Worm (Caenorhabditis elegans): Measurements from ENCODE around the gene idpc-5.

DNA sequence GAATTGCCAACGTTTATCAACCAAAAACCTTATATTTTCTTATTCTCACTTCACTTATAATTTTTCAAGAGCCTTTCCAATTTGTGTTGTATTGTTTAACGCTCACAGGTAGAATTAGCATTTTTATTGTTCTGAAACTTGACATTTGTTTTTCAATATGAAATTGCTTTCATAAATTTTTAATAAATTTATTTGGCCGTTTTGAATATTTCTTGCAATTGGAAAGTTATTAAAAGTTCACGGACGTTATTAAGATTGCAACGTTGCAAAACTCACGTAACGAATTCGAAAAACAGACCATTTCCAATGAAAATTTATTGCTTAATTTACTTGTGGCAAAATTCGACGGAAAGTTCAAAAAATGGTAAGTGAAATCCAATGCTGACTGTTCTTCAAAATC is 32.4 kb downstream of the idpc-5 start, which contains the start of gene K09G1.2:
- no peak for TF ChIP-seq nhr-77 (tag; optimal IDR thresholded peaks at IDR 0.05)
- no peak for TF ChIP-seq fos-1 (tag; optimal IDR thresholded peaks at IDR 0.05)
- no peak for TF ChIP-seq spr-1 (tag; optimal IDR thresholded peaks at IDR 0.05)
- no peak for TF ChIP-seq spr-3 (GFP tag; optimal IDR thresholded peaks at IDR 0.05)
- no peak for TF ChIP-seq egl-27 (tag; optimal IDR thresholded peaks at IDR 0.05)
- TF ChIP-seq lim-7 (GFP tag; IDR thresholded peaks at IDR 0.05) = no peak
- TF ChIP-seq F49E8.2 (tag; optimal IDR thresholded peaks at IDR 0.05; ENCODE audit: borderline replicate concordance) = no peak
- no peak for TF ChIP-seq dpl-1 (GFP tag; optimal IDR thresholded peaks at IDR 0.05)
- no peak for TF ChIP-seq ztf-11 (tag; optimal IDR thresholded peaks at IDR 0.05)

All from whole organism, L4 larva.